Worm (Caenorhabditis elegans) whole organism, L4 larva: ENCODE results near the gene asp-3.

Experiments used
- F49E8.2 ChIP-seq: sonication (generic microtip); optimal IDR thresholded peaks from 2 replicates; lab custom pipeline; 2016; ENCODE audit warnings: missing compliant biosample characterization, mild to moderate bottlenecking, missing genetic modification characterization, borderline replicate concordance
- R02D3.7 ChIP-seq: fragments of 150-350 bp; sonication (generic microtip); optimal IDR thresholded peaks from 3 replicates; lab custom pipeline; 2014; ENCODE audit warnings: missing biosample characterization, missing genetic modification characterization
- dve-1 ChIP-seq: sonication (generic microtip); optimal IDR thresholded peaks from 2 replicates; lab custom pipeline; 2017; ENCODE audit warnings: antibody characterized with exemption, mild to moderate bottlenecking, missing genetic modification characterization, missing compliant biosample characterization; ENCODE audit not compliant: insufficient read depth
- egl-27 ChIP-seq: sonication (generic microtip); optimal IDR thresholded peaks from 3 replicates; lab custom pipeline; 2017; ENCODE audit warnings: missing biosample characterization, missing genetic modification reagents, missing genetic modification characterization
- madf-5 ChIP-seq, 2 experiments: fragments of 200-800 bp; sonication (Bioruptor generic); IDR thresholded peaks; 2 replicates each; pipeline ENCODE4 v1.3.6; 2022; ENCODE audit warnings: missing compliant biosample characterization in 2 of 2, missing genetic modification characterization in 2 of 2
- nhr-11 ChIP-seq: fragments of 150-350 bp; optimal IDR thresholded peaks from 2 replicates; lab custom pipeline; 2014; ENCODE audit warnings: missing biosample characterization, missing genetic modification characterization
- nhr-25 ChIP-seq: sonication (generic microtip); optimal IDR thresholded peaks from 2 replicates; lab custom pipeline; 2017; ENCODE audit warnings: missing genetic modification characterization, mild to moderate bottlenecking, missing compliant biosample characterization, antibody characterized with exemption, moderate library complexity, borderline replicate concordance; ENCODE audit not compliant: insufficient read depth
- nhr-76 ChIP-seq: fragments of 150-350 bp; optimal IDR thresholded peaks from 2 replicates; lab custom pipeline; 2014; ENCODE audit warnings: missing biosample characterization, missing genetic modification characterization
- pqm-1 ChIP-seq: sonication (generic microtip); optimal IDR thresholded peaks from 2 replicates; lab custom pipeline; 2017; ENCODE audit warnings: missing biosample characterization, missing genetic modification characterization
- unc-62 ChIP-seq, 3 experiments: fragments of 150-350 bp in 1 of 3; sonication (generic microtip); optimal IDR thresholded peaks in 2 of 3; peaks in 1 of 3; 1 replicate in 1 of 3; 2 replicates in 2 of 3; lab custom pipeline; 2014 to 2017; ENCODE audit warnings: missing biosample characterization in 3 of 3, missing genetic modification characterization in 3 of 3, missing genetic modification reagents in 3 of 3, missing genotype in 1 of 3

DNA sequence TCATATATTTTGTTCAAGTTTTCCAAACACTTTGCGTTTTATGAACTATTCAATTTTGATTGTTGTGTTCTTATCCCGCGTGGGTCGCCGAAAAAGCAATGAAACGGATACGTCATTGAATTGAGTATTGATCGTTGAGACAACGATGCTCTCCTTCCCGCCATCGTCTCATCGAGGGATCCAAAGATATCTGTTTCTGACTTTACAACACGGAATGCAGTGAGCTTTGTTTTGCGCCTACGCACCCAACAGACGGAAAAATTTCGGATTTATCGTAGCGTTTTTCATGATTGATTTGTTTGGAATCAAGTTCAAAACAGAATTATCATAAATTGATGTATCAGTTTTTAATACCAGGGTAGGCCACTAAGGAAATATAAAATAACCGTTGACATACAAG is 31.7 kb downstream of the asp-3 start:
- TF ChIP-seq dve-1 (tag; lab: Kevin White, UChicago) (no peak), madf-5 (GFP tag; IDR thresholded peaks at IDR 0.05; lab: Robert Waterston, UW) (no peak), unc-62 (GFP tag; optimal IDR thresholded peaks at IDR 0.05 in 1 of 2; lab: Kevin White, UChicago) (no peak), unc-62 (tag; optimal IDR thresholded peaks at IDR 0.05; lab: Kevin White, UChicago) (no peak), nhr-25 (no peak), nhr-11 (no peak), R02D3.7 (tag; lab: Kevin White, UChicago) (no peak), nhr-76 (no peak), egl-27 (tag; lab: Kevin White, UChicago) (no peak), pqm-1 (tag; lab: Kevin White, UChicago) (no peak), F49E8.2 (tag; lab: Kevin White, UChicago) (no peak)
